Worm (Caenorhabditis elegans): ENCODE measurements around the gene C06G4.6.

C06G4.6 gene

DNA sequence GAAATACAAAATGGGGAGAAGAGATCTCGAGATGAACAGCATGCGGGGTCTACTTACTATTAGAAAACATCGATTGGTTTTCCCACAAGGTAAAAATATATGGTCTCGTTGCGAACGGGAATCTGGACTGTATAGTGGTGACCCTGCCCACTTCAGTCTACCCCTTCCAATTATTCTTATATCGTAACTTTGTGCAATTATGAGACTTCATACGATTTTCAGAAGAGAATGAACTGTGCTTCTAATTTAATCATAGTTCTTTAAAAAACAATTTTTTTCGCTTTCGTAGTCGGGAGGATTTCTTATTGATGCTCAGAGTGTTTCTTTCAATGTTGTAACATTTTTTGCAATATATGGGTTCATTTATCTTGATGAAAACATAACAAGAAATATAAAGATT, 32.1 kb upstream of the C06G4.6 start, which contains the start of gene F54H12.5:
Gene F54H12.5 (minus strand): TSS at position 101 of the 400 bp plus-strand sequence.
- TF ChIP-seq ztf-11 (tag; optimal IDR thresholded peaks at IDR 0.05): no peak
- TF ChIP-seq ceh-39 (tag; optimal IDR thresholded peaks at IDR 0.05): peak; percentile 27

DNA sequence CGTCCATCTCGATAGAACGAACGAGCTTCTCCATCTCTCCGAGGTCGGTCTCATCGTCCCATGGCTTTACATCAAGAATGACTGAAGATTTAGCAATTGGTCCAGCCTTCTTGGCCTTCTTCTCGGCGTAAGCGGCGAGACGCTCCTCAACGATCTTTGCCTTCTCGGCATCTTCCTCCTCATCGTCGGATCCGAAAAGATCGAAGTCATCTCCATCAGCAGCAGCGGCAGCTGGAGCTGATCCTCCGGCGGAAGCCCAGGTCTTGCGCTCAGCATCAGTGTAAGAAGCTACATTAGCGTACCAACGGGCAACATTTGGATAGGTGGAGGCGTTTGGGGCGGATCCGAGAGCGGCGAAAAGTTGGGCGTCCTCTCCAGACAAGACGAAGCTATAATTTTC, 31.5 kb upstream of the C06G4.6 start:
- no peak for TF ChIP-seq lsy-2 (tag; optimal IDR thresholded peaks at IDR 0.05)
- TF ChIP-seq mls-2 (tag; optimal IDR thresholded peaks at IDR 0.05): no peak
- no peak for TF ChIP-seq hlh-1 (tag; optimal IDR thresholded peaks at IDR 0.05)
- TF ChIP-seq nhr-76 (tag; optimal IDR thresholded peaks at IDR 0.05): no peak
- no peak for TF ChIP-seq lin-32 (GFP tag; optimal IDR thresholded peaks at IDR 0.05)
- TF ChIP-seq tbx-8 (GFP tag; optimal IDR thresholded peaks at IDR 0.05): no peak
- TF ChIP-seq unc-39 (tag; optimal IDR thresholded peaks at IDR 0.05): no peak
- TF ChIP-seq nhr-12 (tag; optimal IDR thresholded peaks at IDR 0.05): no peak
- TF ChIP-seq elt-1 (tag; optimal IDR thresholded peaks at IDR 0.05; ENCODE audit: borderline replicate concordance, insufficient read depth): no peak
- TF ChIP-seq unc-62 (GFP tag; optimal IDR thresholded peaks at IDR 0.05): no peak
- TF ChIP-seq sptf-1 (tag; optimal IDR thresholded peaks at IDR 0.05): no peak
- no peak for TF ChIP-seq nhr-2 (tag; optimal IDR thresholded peaks at IDR 0.05)
- no peak for TF ChIP-seq zip-8 (tag; optimal IDR thresholded peaks at IDR 0.05)
- TF ChIP-seq M03D4.4 (tag; optimal IDR thresholded peaks at IDR 0.05): no peak
- TF ChIP-seq ztf-11 (tag; optimal IDR thresholded peaks at IDR 0.05): no peak
- TF ChIP-seq mep-1 (tag; optimal IDR thresholded peaks at IDR 0.05): no peak
- no peak for TF ChIP-seq sem-2 (GFP tag; optimal IDR thresholded peaks at IDR 0.05)
- no peak for TF ChIP-seq ceh-83 (GFP tag; optimal IDR thresholded peaks at IDR 0.05)
- no peak for TF ChIP-seq elt-3 (tag; optimal IDR thresholded peaks at IDR 0.05)
- no peak for TF ChIP-seq unc-120 (tag; optimal IDR thresholded peaks at IDR 0.05; ENCODE audit: poor library complexity, severe bottlenecking)

DNA sequence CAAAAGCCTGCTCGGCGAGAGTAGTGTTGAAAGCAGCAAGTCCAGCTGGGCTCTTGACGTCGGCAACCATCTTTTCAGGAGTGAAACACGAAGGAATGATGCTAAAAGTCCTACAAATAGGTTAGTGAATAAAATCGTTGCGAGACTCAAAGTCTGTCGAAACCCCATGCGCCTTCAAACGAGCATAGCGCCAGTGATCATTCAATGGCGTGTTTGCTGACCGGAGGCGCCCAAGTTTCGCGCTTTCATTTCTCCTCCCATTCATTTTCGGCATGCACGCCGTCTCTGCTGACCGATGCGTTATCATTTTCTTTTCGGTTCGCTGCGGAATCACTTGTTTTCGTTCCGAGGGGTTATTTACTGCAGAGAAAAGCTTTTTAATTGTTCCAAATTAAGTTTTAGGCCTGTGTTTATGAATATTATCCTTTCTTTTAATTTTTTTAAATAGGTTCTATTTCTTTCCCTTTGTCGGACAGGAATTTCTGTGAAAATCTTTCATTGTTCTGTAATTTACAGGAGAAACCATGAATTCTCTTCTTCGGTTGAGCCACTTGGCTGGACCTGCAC, 30.9 kb upstream of the C06G4.6 start, which contains the start of the genes eef-1B.1 and aco-2:
Gene eef-1B.1 (minus strand): TSS at position 186 of the 567 bp plus-strand sequence.
Gene aco-2 (plus strand): TSS at position 517 of the 567 bp plus-strand sequence.
- no peak for TF ChIP-seq ham-2 (GFP tag; optimal IDR thresholded peaks at IDR 0.05)
- no peak for TF ChIP-seq nhr-76 (tag; optimal IDR thresholded peaks at IDR 0.05)
- peak; percentile 33 for TF ChIP-seq ces-1 (GFP tag; optimal IDR thresholded peaks at IDR 0.05)
- peak; percentile 30 for TF ChIP-seq mep-1 (tag; optimal IDR thresholded peaks at IDR 0.05)
- peak; percentile 22 for TF ChIP-seq drap-1 (GFP tag; optimal IDR thresholded peaks at IDR 0.05)
- TF ChIP-seq ztf-11 (tag; optimal IDR thresholded peaks at IDR 0.05): no peak
- no peak for TF ChIP-seq unc-120 (tag; optimal IDR thresholded peaks at IDR 0.05; ENCODE audit: poor library complexity, severe bottlenecking)
- peak; percentile 67 for TF ChIP-seq pha-4 (tag; optimal IDR thresholded peaks at IDR 0.05)
- TF ChIP-seq hlh-1 (tag; optimal IDR thresholded peaks at IDR 0.05): peak; percentile 28
- TF ChIP-seq elt-1 (tag; optimal IDR thresholded peaks at IDR 0.05; ENCODE audit: borderline replicate concordance, insufficient read depth): no peak
- no peak for TF ChIP-seq sem-2 (GFP tag; optimal IDR thresholded peaks at IDR 0.05)
- peak; percentile 80 for TF ChIP-seq lsy-2 (tag; optimal IDR thresholded peaks at IDR 0.05)
- peak; percentile 6 for TF ChIP-seq unc-62 (GFP tag; optimal IDR thresholded peaks at IDR 0.05)
- no peak for TF ChIP-seq ceh-39 (tag; optimal IDR thresholded peaks at IDR 0.05)
- peak; percentile 28 for TF ChIP-seq nhr-237 (tag; optimal IDR thresholded peaks at IDR 0.05)
- peak; percentile 43 for TF ChIP-seq lin-13 (tag; optimal IDR thresholded peaks at IDR 0.05)

DNA sequence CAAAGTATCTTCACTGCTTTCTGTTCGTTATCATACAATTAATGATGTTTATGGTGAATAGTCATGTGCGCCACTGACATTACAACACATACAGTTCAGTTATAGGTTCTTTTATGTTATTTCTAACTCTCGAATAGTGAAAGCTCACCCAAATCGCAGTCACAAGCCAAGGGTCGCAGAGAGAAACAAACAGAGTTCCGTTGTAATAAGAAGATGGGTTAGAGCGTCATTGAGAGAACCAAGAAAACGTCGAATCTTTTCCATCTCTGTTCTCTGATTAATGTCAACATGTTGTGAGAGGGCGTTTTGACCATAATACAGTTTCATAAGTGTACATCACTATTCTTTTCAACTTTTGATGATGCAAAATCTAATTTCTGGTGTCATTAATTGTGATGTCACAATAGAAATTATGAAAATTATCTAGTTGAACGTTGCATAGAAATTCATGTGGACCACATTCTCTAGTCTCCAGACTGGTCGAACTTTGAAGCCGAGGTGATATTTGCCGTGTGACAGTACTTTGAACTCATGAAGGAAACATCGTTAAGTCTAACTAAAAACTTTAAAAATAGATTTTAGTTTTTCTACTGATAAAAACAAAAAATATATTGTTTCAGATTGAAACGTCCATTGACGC, 30.1 kb upstream of the C06G4.6 start:
- no peak for TF ChIP-seq tbx-8 (GFP tag; optimal IDR thresholded peaks at IDR 0.05)

DNA sequence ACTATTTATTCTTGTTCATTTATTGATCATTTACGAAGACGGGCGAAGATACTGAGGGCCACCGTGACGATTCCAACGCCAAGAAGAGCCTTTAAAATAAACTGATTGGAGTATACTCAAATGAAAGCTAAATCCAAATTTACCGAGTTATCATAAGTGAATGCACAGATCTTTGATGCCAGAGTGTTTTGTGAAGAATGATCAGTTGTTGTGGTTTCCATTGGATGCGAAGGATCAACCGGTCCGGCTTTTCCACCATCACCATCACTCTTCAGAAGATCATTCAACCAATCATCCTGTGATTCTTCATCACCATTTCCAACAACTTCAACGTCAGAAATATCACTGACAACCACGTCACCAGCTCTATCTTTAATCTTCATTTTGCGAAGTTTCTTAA, 27.0 kb upstream of the C06G4.6 start:
- TF ChIP-seq lin-13 (tag; optimal IDR thresholded peaks at IDR 0.05): no peak
- TF ChIP-seq ceh-39 (tag; optimal IDR thresholded peaks at IDR 0.05): no peak
- TF ChIP-seq mep-1 (tag; optimal IDR thresholded peaks at IDR 0.05): no peak
- no peak for TF ChIP-seq cnd-1 (tag; optimal IDR thresholded peaks at IDR 0.05)
- no peak for TF ChIP-seq tbx-8 (GFP tag; optimal IDR thresholded peaks at IDR 0.05)
- no peak for TF ChIP-seq nhr-28 (tag; optimal IDR thresholded peaks at IDR 0.05)
- no peak for TF ChIP-seq lsy-2 (tag; optimal IDR thresholded peaks at IDR 0.05)
- TF ChIP-seq nhr-12 (tag; optimal IDR thresholded peaks at IDR 0.05): no peak
